Worm (Caenorhabditis elegans) whole organism, L4 larva: Measurements from ENCODE around the gene pro-1.

Experiments
- F10B5.3 ChIP-seq: sonication (generic microtip); optimal IDR thresholded peaks from 2 replicates; lab custom pipeline; 2016; ENCODE audit warnings: mild to moderate bottlenecking, missing genetic modification characterization, missing compliant biosample characterization
- F37D6.2 ChIP-seq: sonication (generic microtip); optimal IDR thresholded peaks from 2 replicates; lab custom pipeline; 2016; ENCODE audit warnings: mild to moderate bottlenecking, missing genetic modification characterization, missing compliant biosample characterization
- F49E8.2 ChIP-seq: sonication (generic microtip); optimal IDR thresholded peaks from 2 replicates; lab custom pipeline; 2016; ENCODE audit warnings: missing compliant biosample characterization, mild to moderate bottlenecking, missing genetic modification characterization, borderline replicate concordance
- T20F7.1 ChIP-seq: fragments of 200-800 bp; sonication (Bioruptor generic); optimal IDR thresholded peaks from 2 replicates; lab custom pipeline; 2018; ENCODE audit warnings: mild to moderate bottlenecking, missing genetic modification characterization, missing compliant biosample characterization
- Y105C5A.15 ChIP-seq: fragments of 200-800 bp; sonication (Bioruptor generic); IDR thresholded peaks from 2 replicates; pipeline ENCODE4 v1.3.6; 2022; ENCODE audit warnings: missing genetic modification characterization, missing compliant biosample characterization
- Y48G9A.11 ChIP-seq: fragments of 200-800 bp; sonication (Bioruptor generic); IDR thresholded peaks from 2 replicates; pipeline ENCODE4 v1.3.6; 2022; ENCODE audit warnings: missing genetic modification reagents, missing genetic modification characterization, missing compliant biosample characterization
- ZK337.2 ChIP-seq: fragments of 200-800 bp; sonication (Bioruptor generic); IDR thresholded peaks from 2 replicates; pipeline ENCODE4 v1.3.6; 2022; ENCODE audit warnings: missing genetic modification reagents, missing genetic modification characterization, missing compliant biosample characterization
- ZK546.5 ChIP-seq, 2 experiments: sonication (generic microtip); optimal IDR thresholded peaks; 2 replicates each; lab custom pipeline; 2017; ENCODE audit warnings: missing biosample characterization in 2 of 2, missing genetic modification characterization in 2 of 2
- aha-1 ChIP-seq: fragments of 150-350 bp; peaks from one replicate; lab custom pipeline; 2014; ENCODE audit warnings: missing biosample characterization, missing genetic modification characterization
- aly-2 ChIP-seq: sonication (generic microtip); optimal IDR thresholded peaks from 2 replicates; lab custom pipeline; 2018; ENCODE audit warnings: missing biosample characterization, missing genetic modification characterization
- ceh-28 ChIP-seq: fragments of 150-350 bp; optimal IDR thresholded peaks from 2 replicates; lab custom pipeline; 2014; ENCODE audit warnings: missing biosample characterization, missing genetic modification reagents, missing genetic modification characterization
- ceh-32 ChIP-seq: sonication (generic microtip); optimal IDR thresholded peaks from 2 replicates; lab custom pipeline; 2016; ENCODE audit warnings: mild to moderate bottlenecking, missing genetic modification characterization, missing compliant biosample characterization; ENCODE audit not compliant: poor library complexity
- ceh-44 ChIP-seq: fragments of 200-800 bp; sonication (Bioruptor generic); IDR thresholded peaks from 2 replicates; pipeline ENCODE4 v1.3.6; 2022; ENCODE audit warnings: missing genetic modification reagents, missing genetic modification characterization, missing compliant biosample characterization
- ceh-82 ChIP-seq: sonication (generic microtip); optimal IDR thresholded peaks from 2 replicates; lab custom pipeline; 2017; ENCODE audit warnings: missing biosample characterization, missing genetic modification characterization
- cey-2 ChIP-seq: sonication (generic microtip); optimal IDR thresholded peaks from 3 replicates; lab custom pipeline; 2017; ENCODE audit warnings: missing genetic modification characterization, mild to moderate bottlenecking, missing compliant biosample characterization, antibody characterized with exemption, borderline replicate concordance; ENCODE audit not compliant: insufficient read depth
- daf-12 ChIP-seq: fragments of 150-350 bp; optimal IDR thresholded peaks from 2 replicates; lab custom pipeline; 2014; ENCODE audit warnings: missing biosample characterization, missing genetic modification reagents, missing genetic modification characterization
- daf-16 ChIP-seq, 3 experiments: sonication (generic microtip); optimal IDR thresholded peaks; 2 replicates each; lab custom pipeline; 2016 to 2017; ENCODE audit warnings: missing genetic modification characterization in 3 of 3, missing genetic modification reagents in 3 of 3, mild to moderate bottlenecking in 2 of 3, missing compliant biosample characterization in 2 of 3, missing biosample characterization in 1 of 3, moderate library complexity in 1 of 3
- daf-19 ChIP-seq: fragments of 200-800 bp; sonication (Bioruptor generic); conservative IDR thresholded peaks from 2 replicates; pipeline ENCODE4 v1.3.6; 2022; ENCODE audit warnings: missing genetic modification characterization, missing compliant biosample characterization
- dmd-8 ChIP-seq: fragments of 200-800 bp; sonication (Bioruptor generic); IDR thresholded peaks from 2 replicates; pipeline ENCODE4 v1.3.6; 2022; ENCODE audit warnings: missing genetic modification characterization, missing compliant biosample characterization
- dmd-9 ChIP-seq: fragments of 200-800 bp; sonication (Bioruptor generic); IDR thresholded peaks from 2 replicates; pipeline ENCODE4 v1.3.6; 2022; ENCODE audit warnings: missing genetic modification reagents, missing genetic modification characterization, missing compliant biosample characterization
- duxl-1 ChIP-seq: sonication (generic microtip); optimal IDR thresholded peaks from 2 replicates; lab custom pipeline; 2016; ENCODE audit warnings: mild to moderate bottlenecking, missing genetic modification characterization, moderate library complexity, missing compliant biosample characterization; ENCODE audit not compliant: poor library complexity
- egl-43 ChIP-seq: fragments of 200-800 bp; sonication (Bioruptor generic); IDR thresholded peaks from 2 replicates; pipeline ENCODE4 v1.3.6; 2022; ENCODE audit warnings: missing genetic modification reagents, missing genetic modification characterization, missing compliant biosample characterization
- fos-1 ChIP-seq: fragments of 150-350 bp; optimal IDR thresholded peaks from 2 replicates; lab custom pipeline; 2014; ENCODE audit warnings: missing biosample characterization, missing genetic modification characterization
- hmg-1.1 ChIP-seq: fragments of 200-800 bp; sonication (Bioruptor generic); IDR thresholded peaks from 2 replicates; pipeline ENCODE4 v1.3.6; 2022; ENCODE audit warnings: missing genetic modification reagents, missing genetic modification characterization, missing compliant biosample characterization
- jun-1 ChIP-seq: fragments of 150-350 bp; optimal IDR thresholded peaks from 2 replicates; lab custom pipeline; 2014; ENCODE audit warnings: missing biosample characterization, missing genetic modification reagents, missing genetic modification characterization
- lim-7 ChIP-seq: fragments of 200-800 bp; sonication (Bioruptor generic); IDR thresholded peaks from 2 replicates; pipeline ENCODE4 v1.3.6; 2022; ENCODE audit warnings: missing genetic modification characterization, missing compliant biosample characterization
- lin-1 ChIP-seq: fragments of 200-800 bp; sonication (Bioruptor generic); IDR thresholded peaks from 2 replicates; pipeline ENCODE4 v1.3.6; 2022; ENCODE audit warnings: missing genetic modification reagents, missing genetic modification characterization, missing compliant biosample characterization
- lin-13 ChIP-seq: fragments of 150-350 bp; optimal IDR thresholded peaks from 2 replicates; lab custom pipeline; 2014; ENCODE audit warnings: missing biosample characterization, missing genetic modification reagents, missing genetic modification characterization
- lin-15B ChIP-seq: fragments of 150-350 bp; sonication (generic microtip); optimal IDR thresholded peaks from 3 replicates; lab custom pipeline; 2014; ENCODE audit warnings: missing biosample characterization, missing genetic modification characterization
- lin-29 ChIP-seq: fragments of 200-800 bp; sonication (Bioruptor generic); IDR thresholded peaks from 2 replicates; pipeline ENCODE4 v1.3.6; 2022; ENCODE audit warnings: missing genetic modification reagents, missing genetic modification characterization, missing compliant biosample characterization
- lin-39 ChIP-seq: fragments of 150-350 bp; optimal IDR thresholded peaks from 2 replicates; lab custom pipeline; 2014; ENCODE audit warnings: missing biosample characterization, missing genetic modification reagents, missing genetic modification characterization
- madf-5 ChIP-seq, 2 experiments: fragments of 200-800 bp; sonication (Bioruptor generic); IDR thresholded peaks; 2 replicates each; pipeline ENCODE4 v1.3.6; 2022; ENCODE audit warnings: missing compliant biosample characterization in 2 of 2, missing genetic modification characterization in 2 of 2
- madf-9 ChIP-seq: fragments of 200-800 bp; sonication (Bioruptor generic); conservative IDR thresholded peaks from 2 replicates; pipeline ENCODE4 v1.3.6; 2022; ENCODE audit warnings: missing genetic modification reagents, missing genetic modification characterization, missing compliant biosample characterization
- mxl-2 ChIP-seq: fragments of 200-800 bp; sonication (Bioruptor generic); conservative IDR thresholded peaks from 2 replicates; pipeline ENCODE4 v1.3.6; 2022; ENCODE audit warnings: missing genetic modification reagents, missing genetic modification characterization, missing compliant biosample characterization
- mxl-3 ChIP-seq: fragments of 200-800 bp; sonication (Bioruptor generic); optimal IDR thresholded peaks from 2 replicates; lab custom pipeline; 2018; ENCODE audit warnings: mild to moderate bottlenecking, missing genetic modification characterization, missing compliant biosample characterization
- nhr-10 ChIP-seq: fragments of 150-350 bp; optimal IDR thresholded peaks from 2 replicates; lab custom pipeline; 2014; ENCODE audit warnings: missing biosample characterization, missing genetic modification characterization
- nhr-25 ChIP-seq: sonication (generic microtip); optimal IDR thresholded peaks from 2 replicates; lab custom pipeline; 2017; ENCODE audit warnings: missing genetic modification characterization, mild to moderate bottlenecking, missing compliant biosample characterization, antibody characterized with exemption, moderate library complexity, borderline replicate concordance; ENCODE audit not compliant: insufficient read depth
- nhr-48 ChIP-seq: sonication (generic microtip); optimal IDR thresholded peaks from 2 replicates; lab custom pipeline; 2016; ENCODE audit warnings: mild to moderate bottlenecking, missing genetic modification characterization, missing compliant biosample characterization
- nhr-76 ChIP-seq: fragments of 150-350 bp; optimal IDR thresholded peaks from 2 replicates; lab custom pipeline; 2014; ENCODE audit warnings: missing biosample characterization, missing genetic modification characterization
- php-3 ChIP-seq: fragments of 200-800 bp; sonication (Bioruptor generic); IDR thresholded peaks from 2 replicates; pipeline ENCODE4 v1.3.6; 2022; ENCODE audit warnings: missing genetic modification reagents, missing genetic modification characterization, missing compliant biosample characterization
- pqm-1 ChIP-seq: sonication (generic microtip); optimal IDR thresholded peaks from 2 replicates; lab custom pipeline; 2017; ENCODE audit warnings: missing biosample characterization, missing genetic modification characterization
- rbr-2 ChIP-seq: sonication (generic microtip); optimal IDR thresholded peaks from 2 replicates; lab custom pipeline; 2016; ENCODE audit warnings: missing genotype, missing genetic modification characterization, missing compliant biosample characterization
- sdz-12 ChIP-seq: fragments of 200-800 bp; sonication (Bioruptor generic); optimal IDR thresholded peaks from 2 replicates; lab custom pipeline; 2018; ENCODE audit warnings: mild to moderate bottlenecking, missing genetic modification characterization, missing compliant biosample characterization
- spr-1 ChIP-seq: sonication (generic microtip); optimal IDR thresholded peaks from 2 replicates; lab custom pipeline; 2016; ENCODE audit warnings: mild to moderate bottlenecking, missing genetic modification characterization, missing compliant biosample characterization
- spr-3 ChIP-seq: fragments of 200-800 bp; sonication (Bioruptor generic); optimal IDR thresholded peaks from 2 replicates; lab custom pipeline; 2018; ENCODE audit warnings: mild to moderate bottlenecking, missing genetic modification characterization, missing compliant biosample characterization
- tag-97 ChIP-seq: fragments of 200-800 bp; sonication (Bioruptor generic); IDR thresholded peaks from 2 replicates; pipeline ENCODE4 v1.3.6; 2022; ENCODE audit warnings: missing genetic modification characterization, missing compliant biosample characterization
- unc-39 ChIP-seq: sonication (generic microtip); optimal IDR thresholded peaks from 2 replicates; lab custom pipeline; 2017; ENCODE audit warnings: missing biosample characterization, missing genetic modification characterization
- vab-7 ChIP-seq: fragments of 200-800 bp; sonication (Bioruptor generic); IDR thresholded peaks from 2 replicates; pipeline ENCODE4 v1.3.6; 2022; ENCODE audit warnings: missing genetic modification reagents, missing genetic modification characterization, missing compliant biosample characterization

Gene pro-1

DNA sequence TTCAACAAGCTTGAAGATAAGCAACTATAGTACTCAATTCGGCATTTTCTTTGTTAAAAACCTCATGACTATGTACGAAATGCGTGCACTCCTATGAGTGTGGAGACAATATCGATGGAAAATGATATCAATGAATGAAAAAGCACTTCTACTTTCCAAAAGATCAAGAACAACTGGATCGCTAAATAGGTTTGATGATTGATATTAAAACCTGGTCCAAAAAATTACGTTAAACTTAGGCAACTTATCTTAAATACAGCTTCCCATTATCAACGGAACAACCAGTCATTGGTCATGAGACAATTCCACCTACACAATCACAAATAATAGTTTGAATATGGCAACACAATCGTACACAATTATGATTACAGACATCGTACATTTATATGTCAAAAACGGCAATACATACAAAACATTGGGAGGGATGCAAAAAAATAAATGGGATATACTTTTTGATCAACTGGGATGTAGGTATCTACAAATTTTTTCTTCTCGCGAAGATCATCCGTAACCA is 17.9 kb upstream of the pro-1 start (continued):
- TF ChIP-seq dmd-9 (GFP tag; lab: Robert Waterston, UW) (no peak), php-3 (0 out of 2 replicates have a peak, but pooled peaks have one; percentile 11), lin-15B (tag; lab: Kevin White, UChicago) (no peak), lin-29 (GFP tag; lab: Robert Waterston, UW) (no peak), lin-13 (no peak)

DNA sequence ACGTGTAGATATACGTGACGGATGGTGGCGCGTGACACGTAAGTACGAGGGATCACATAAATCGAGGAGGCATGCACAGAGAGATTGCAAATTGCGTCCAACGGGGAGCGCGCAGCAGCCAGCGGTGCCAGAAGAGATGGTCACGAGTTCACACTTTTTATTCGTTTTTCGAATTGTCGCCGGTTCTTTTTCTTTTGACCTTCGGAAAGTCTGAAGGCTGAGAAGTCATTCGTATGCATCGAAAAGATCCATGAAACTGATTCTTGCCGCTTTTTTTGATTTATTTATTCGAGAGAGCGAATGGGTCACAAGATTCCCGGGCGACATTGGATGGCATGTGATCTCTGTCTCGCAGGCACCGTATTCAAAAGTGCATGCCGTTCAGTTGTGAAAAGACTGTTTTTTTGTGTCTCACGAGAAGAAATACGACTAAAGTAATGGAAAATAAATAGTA is 17.2 kb upstream of the pro-1 start:
- TF ChIP-seq mxl-2 (GFP tag; lab: Robert Waterston, UW) (no peak), lin-1 (GFP tag; lab: Robert Waterston, UW) (no peak), madf-5 (GFP tag; IDR thresholded peaks at IDR 0.05; lab: Robert Waterston, UW) (0 out of 4 replicates have a peak, but pooled peaks of 1 of the 2 experiments have one; percentile 7), aly-2 (tag; lab: Kevin White, UChicago) (no peak), fos-1 (tag; lab: Kevin White, UChicago) (no peak), vab-7 (GFP tag; lab: Robert Waterston, UW) (no peak), ZK546.5 (tag; optimal IDR thresholded peaks at IDR 0.05; lab: Kevin White, UChicago) (no peak), mxl-3 (peak; percentile 53), spr-1 (tag; lab: Kevin White, UChicago) (no peak), Y48G9A.11 (GFP tag; lab: Robert Waterston, UW) (no peak), madf-9 (GFP tag; lab: Robert Waterston, UW) (peak; percentile 1; the same call in 1 of the 2 replicates), jun-1 (tag; lab: Kevin White, UChicago) (no peak), nhr-25 (tag; lab: Kevin White, UChicago) (peak; percentile 84), F49E8.2 (no peak), daf-19 (no peak), egl-43 (GFP tag; lab: Robert Waterston, UW) (no peak), lin-15B (tag; lab: Kevin White, UChicago) (no peak), dmd-9 (GFP tag; lab: Robert Waterston, UW) (no peak), cey-2 (tag; lab: Kevin White, UChicago) (no peak), duxl-1 (tag; lab: Kevin White, UChicago) (peak; percentile 44), aha-1 (peak; percentile 99), daf-16 (GFP tag; optimal IDR thresholded peaks at IDR 0.05; lab: Kevin White, UChicago) (no peak), daf-16 (tag; optimal IDR thresholded peaks at IDR 0.05; lab: Kevin White, UChicago) (no peak), F10B5.3 (no peak), sdz-12 (no peak), unc-39 (tag; lab: Kevin White, UChicago) (no peak), spr-3 (no peak), nhr-10 (tag; lab: Kevin White, UChicago) (no peak), ceh-32 (tag; lab: Kevin White, UChicago) (no peak), tag-97 (no peak), nhr-76 (tag; lab: Kevin White, UChicago) (no peak), rbr-2 (tag; lab: Kevin White, UChicago) (peak; percentile 40), pqm-1 (tag; lab: Kevin White, UChicago) (no peak), dmd-8 (GFP tag; lab: Robert Waterston, UW) (no peak), Y105C5A.15 (no peak), F37D6.2 (no peak), hmg-1.1 (GFP tag; lab: Robert Waterston, UW) (peak; percentile 70; the same call in 1 of the 2 replicates), ceh-44 (GFP tag; lab: Robert Waterston, UW) (no peak), nhr-48 (tag; lab: Kevin White, UChicago) (no peak), lin-39 (tag; lab: Kevin White, UChicago) (no peak), ceh-28 (tag; lab: Kevin White, UChicago) (no peak), ceh-82 (no peak), ZK337.2 (GFP tag; lab: Robert Waterston, UW) (no peak), php-3 (peak; percentile 72), daf-12 (no peak), T20F7.1 (GFP tag; lab: Kevin White, UChicago) (no peak), lim-7 (GFP tag; lab: Robert Waterston, UW) (no peak)
